Fruit fly (Drosophila melanogaster): ENCODE results near the gene CRMP.

Gene CRMP

dm6 chr3R:5570635-5571436, at the start of gene CRMP (continued):
- TF ChIP-seq Fer2 (tag; optimal IDR thresholded peaks at IDR 0.05) (no peak), CG12659 (GFP tag; optimal IDR thresholded peaks at IDR 0.05) (peak; percentile 25), Dref (GFP tag; IDR thresholded peaks at IDR 0.05) (no peak), az2 (GFP tag; optimal IDR thresholded peaks at IDR 0.05) (no peak), wdn (GFP tag; IDR thresholded peaks at IDR 0.05) (no peak), CG6765 (GFP tag; optimal IDR thresholded peaks at IDR 0.05) (peak; percentile 40), gsb-n (tag; optimal IDR thresholded peaks at IDR 0.05) (no peak), ro (GFP tag; IDR thresholded peaks at IDR 0.05) (no peak), seq (GFP tag; IDR thresholded peaks at IDR 0.05) (no peak), CG4730 (GFP tag; IDR thresholded peaks at IDR 0.05) (no peak), CG12219 (GFP tag; optimal IDR thresholded peaks at IDR 0.05) (no peak), ara (GFP tag; IDR thresholded peaks at IDR 0.05) (no peak), hkb (optimal IDR thresholded peaks at IDR 0.05) (no peak), hkb (GFP tag; IDR thresholded peaks at IDR 0.05) (no peak), Max (GFP tag; optimal IDR thresholded peaks at IDR 0.05) (no peak), Blimp-1 (GFP tag; optimal IDR thresholded peaks at IDR 0.05) (no peak), Tbp (GFP tag; optimal IDR thresholded peaks at IDR 0.05) (no peak), slbo (GFP tag; IDR thresholded peaks at IDR 0.05) (no peak), mld (GFP tag; IDR thresholded peaks at IDR 0.05; ENCODE audit: partially characterized antibody) (no peak), Hr39 (optimal IDR thresholded peaks at IDR 0.05) (no peak), CG2875 (GFP tag; optimal IDR thresholded peaks at IDR 0.05) (no peak), ewg (GFP tag; optimal IDR thresholded peaks at IDR 0.05) (no peak), Fer1 (GFP tag; optimal IDR thresholded peaks at IDR 0.05) (peak; percentile 36), CG6654 (GFP tag; optimal IDR thresholded peaks at IDR 0.05) (no peak), CG1602 (GFP tag; optimal IDR thresholded peaks at IDR 0.05) (no peak), repo (GFP tag; optimal IDR thresholded peaks at IDR 0.05) (no peak), ase (GFP tag; IDR thresholded peaks at IDR 0.05) (no peak), jigr1 (GFP tag; IDR thresholded peaks at IDR 0.05) (no peak), gro (GFP tag; optimal IDR thresholded peaks at IDR 0.05) (no peak), unc-4 (GFP tag; IDR thresholded peaks at IDR 0.05; ENCODE audit: partially characterized antibody) (no peak; the same call in 1 of the 2 replicates), CG9797 (GFP tag; optimal IDR thresholded peaks at IDR 0.05) (peak; percentile 34), sna (GFP tag; IDR thresholded peaks at IDR 0.05; ENCODE audit: partially characterized antibody) (no peak; the same call in 1 of the 2 replicates), nerfin-1 (tag; optimal IDR thresholded peaks at IDR 0.05) (peak; percentile 70), aop (GFP tag; IDR thresholded peaks at IDR 0.05) (no peak), p53 (GFP tag; optimal IDR thresholded peaks at IDR 0.05) (no peak), CG10209 (GFP tag; optimal IDR thresholded peaks at IDR 0.05) (no peak), CG7357 (GFP tag; IDR thresholded peaks at IDR 0.05) (no peak), CG10274 (GFP tag; optimal IDR thresholded peaks at IDR 0.05) (no peak), crc (GFP tag; optimal IDR thresholded peaks at IDR 0.05) (no peak), CG11247 (GFP tag; IDR thresholded peaks at IDR 0.05) (no peak), sob (GFP tag; IDR thresholded peaks at IDR 0.05) (no peak), NK7.1 (GFP tag; optimal IDR thresholded peaks at IDR 0.05) (no peak), CG14050 (GFP tag; IDR thresholded peaks at IDR 0.05) (no peak), Dad (GFP tag; optimal IDR thresholded peaks at IDR 0.05) (no peak), CG7745 (tag; optimal IDR thresholded peaks at IDR 0.05) (no peak), CG9876 (GFP tag; optimal IDR thresholded peaks at IDR 0.05) (no peak), CkIIα-i1 (GFP tag; IDR thresholded peaks at IDR 0.05) (no peak), Six4 (GFP tag; optimal IDR thresholded peaks at IDR 0.05) (no peak), CG13123 (GFP tag; optimal IDR thresholded peaks at IDR 0.05) (no peak), ATbp (GFP tag; optimal IDR thresholded peaks at IDR 0.05) (no peak), emc (GFP tag; optimal IDR thresholded peaks at IDR 0.05) (no peak)
